Worm (Caenorhabditis elegans) whole organism, late embryonic: ENCODE data around the gene T01G6.10.

Experiments
- F13H6.1 ChIP-seq: sonication (generic microtip); optimal IDR thresholded peaks from 2 replicates; lab custom pipeline; 2016; ENCODE audit warnings: missing genetic modification characterization, missing compliant biosample characterization
- ahr-1 ChIP-seq: sonication (generic microtip); optimal IDR thresholded peaks from 2 replicates; lab custom pipeline; 2016; ENCODE audit warnings: missing genetic modification characterization, missing compliant biosample characterization
- ama-1 ChIP-seq: fragments of 150-350 bp; optimal IDR thresholded peaks from 2 replicates; lab custom pipeline; 2014
- ceh-45 ChIP-seq: fragments of 200-800 bp; sonication (Bioruptor generic); IDR thresholded peaks from 2 replicates; pipeline ENCODE4 v1.3.6; 2022; ENCODE audit warnings: missing genetic modification reagents, missing genetic modification characterization, missing compliant biosample characterization
- elt-2 ChIP-seq: sonication (generic microtip); optimal IDR thresholded peaks from 2 replicates; lab custom pipeline; 2016; ENCODE audit warnings: missing genetic modification reagents, missing genetic modification characterization, missing compliant biosample characterization
- nhr-232 ChIP-seq: sonication (generic microtip); optimal IDR thresholded peaks from 2 replicates; lab custom pipeline; 2016; ENCODE audit warnings: missing genetic modification characterization, missing compliant biosample characterization
- sdc-2 ChIP-seq: sonication (generic microtip); optimal IDR thresholded peaks from 2 replicates; lab custom pipeline; 2016; ENCODE audit warnings: missing genotype, missing genetic modification characterization, missing compliant biosample characterization
- syd-9 ChIP-seq: sonication (generic microtip); optimal IDR thresholded peaks from 2 replicates; lab custom pipeline; 2016; ENCODE audit warnings: mild to moderate bottlenecking, missing genetic modification characterization, moderate library complexity, missing compliant biosample characterization
- tbx-7 ChIP-seq: sonication (generic microtip); optimal IDR thresholded peaks from 2 replicates; lab custom pipeline; 2016; ENCODE audit warnings: missing genotype, missing genetic modification characterization, missing compliant biosample characterization
- unc-55 ChIP-seq: sonication (generic microtip); optimal IDR thresholded peaks from 2 replicates; lab custom pipeline; 2017; ENCODE audit warnings: missing biosample characterization, missing genetic modification reagents, missing genetic modification characterization

DNA sequence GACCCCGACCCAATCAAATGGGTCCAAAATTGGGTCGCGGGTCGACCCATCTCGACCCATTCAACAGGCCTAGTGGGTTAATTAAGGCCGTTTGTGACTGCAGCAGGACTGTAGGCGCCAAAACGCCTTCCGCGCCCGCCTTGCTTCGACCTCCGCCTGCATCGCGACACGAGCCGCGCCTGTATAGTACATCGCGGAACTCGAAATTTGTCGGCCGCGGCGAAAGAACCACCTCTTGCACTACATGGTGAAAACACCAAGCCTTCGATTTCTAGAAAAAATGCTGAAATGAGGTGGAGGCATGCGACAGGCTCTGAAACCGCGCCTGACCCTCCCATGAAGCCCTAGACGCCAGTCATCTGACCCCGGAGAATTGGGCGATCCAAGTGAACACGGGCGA, 15.0 kb downstream of the T01G6.10 start:
- TF ChIP-seq nhr-232 (tag; lab: Kevin White, UChicago) (no peak), elt-2 (tag; lab: Kevin White, UChicago) (no peak), syd-9 (tag; lab: Kevin White, UChicago) (no peak), ahr-1 (tag; lab: Kevin White, UChicago) (no peak), ceh-45 (GFP tag; lab: Robert Waterston, UW) (no peak), F13H6.1 (tag; lab: Kevin White, UChicago) (no peak), unc-55 (GFP tag; lab: Kevin White, UChicago) (no peak), sdc-2 (tag; lab: Kevin White, UChicago) (no peak), tbx-7 (no peak), ama-1 (lab: Kevin White, UChicago) (no peak)
